Worm (Caenorhabditis elegans): ENCODE measurements around the gene cbp-2.

cbp-2 gene

DNA sequence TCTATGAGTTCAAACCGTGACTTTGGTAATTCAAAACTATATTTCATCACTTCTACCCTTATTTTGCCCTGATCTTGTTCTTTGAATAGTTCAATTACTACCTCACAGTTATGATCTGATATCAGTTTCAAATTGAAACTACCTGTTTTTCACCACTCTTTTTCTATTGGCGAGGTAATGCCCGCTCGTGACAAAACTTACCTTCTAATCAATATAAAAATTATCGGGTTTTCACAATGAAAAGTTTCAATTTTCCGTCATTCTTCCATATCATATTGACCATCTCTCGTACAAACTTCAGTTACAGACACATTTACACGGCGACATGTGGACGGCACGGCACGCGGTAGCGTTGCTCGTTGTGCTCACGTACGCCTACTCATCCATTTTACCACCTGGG lies 9.1 kb downstream of the cbp-2 start, which contains the start of gene dec-7:
Gene dec-7 (plus strand): TSS at position 308 of the 400 bp plus-strand sequence.
- TF ChIP-seq ceh-28 (tag; optimal IDR thresholded peaks at IDR 0.05) = no peak
- peak; percentile 45 for TF ChIP-seq elt-2 (tag; optimal IDR thresholded peaks at IDR 0.05)
- TF ChIP-seq pha-4 (tag; optimal IDR thresholded peaks at IDR 0.05) = peak; percentile 2
- no peak for TF ChIP-seq nhr-28 (tag; optimal IDR thresholded peaks at IDR 0.05)

- TF ChIP-seq mml-1 (tag; optimal IDR thresholded peaks at IDR 0.05) (no peak), nhr-77 (tag; optimal IDR thresholded peaks at IDR 0.05) (no peak), lsy-12 (tag; optimal IDR thresholded peaks at IDR 0.05) (no peak), nhr-76 (tag; optimal IDR thresholded peaks at IDR 0.05) (no peak), elt-2 (tag; optimal IDR thresholded peaks at IDR 0.05) (no peak), unc-62 (GFP tag; optimal IDR thresholded peaks at IDR 0.05) (no peak), nhr-25 (tag; optimal IDR thresholded peaks at IDR 0.05) (no peak), unc-39 (tag; optimal IDR thresholded peaks at IDR 0.05) (no peak), pqm-1 (tag; optimal IDR thresholded peaks at IDR 0.05) (no peak), nhr-237 (tag; optimal IDR thresholded peaks at IDR 0.05) (no peak), R02D3.7 (tag; optimal IDR thresholded peaks at IDR 0.05) (no peak), skn-1 (tag; optimal IDR thresholded peaks at IDR 0.05) (no peak), fos-1 (tag; optimal IDR thresholded peaks at IDR 0.05) (no peak), nhr-28 (tag; optimal IDR thresholded peaks at IDR 0.05) (no peak), daf-12 (tag; optimal IDR thresholded peaks at IDR 0.05) (no peak)
Observed at ce11 chrIII:9941020-9941674, 18.2 kb downstream of the cbp-2 start, which contains the start of the genes K03H1.9 and K03H1.12. Gene K03H1.9, minus strand, starts transcription at chrIII:9941490. Gene K03H1.12, plus strand, starts transcription at chrIII:9941624.

- TF ChIP-seq jun-1 (tag; optimal IDR thresholded peaks at IDR 0.05) (no peak), mdl-1 (tag; optimal IDR thresholded peaks at IDR 0.05) (no peak), nhr-43 (tag; optimal IDR thresholded peaks at IDR 0.05; ENCODE audit: poor library complexity, severe bottlenecking) (no peak), nhr-67 (tag; optimal IDR thresholded peaks at IDR 0.05) (no peak), unc-62 (GFP tag; optimal IDR thresholded peaks at IDR 0.05) (no peak), fkh-10 (GFP tag; optimal IDR thresholded peaks at IDR 0.05) (no peak)
Observed at ce11 chrIII:9944723-9945122, 21.7 kb downstream of the cbp-2 start, which contains the start of gene gln-2. Gene gln-2, minus strand, starts transcription at chrIII:9944823.

- TF ChIP-seq lin-15B (tag; optimal IDR thresholded peaks at IDR 0.05) (peak; percentile 73), eor-1 (tag; optimal IDR thresholded peaks at IDR 0.05) (no peak)
Observed at ce11 chrIII:9946806-9947419, 23.9 kb downstream of the cbp-2 start, which contains the start of gene K03H1.7. Gene K03H1.7, plus strand, starts transcription at chrIII:9947405.

- no peak for TF ChIP-seq unc-62 (GFP tag; optimal IDR thresholded peaks at IDR 0.05)
- no peak for TF ChIP-seq nhr-25 (tag; optimal IDR thresholded peaks at IDR 0.05)
- TF ChIP-seq R02D3.7 (tag; optimal IDR thresholded peaks at IDR 0.05) = no peak
- TF ChIP-seq nfya-1 (tag; optimal IDR thresholded peaks at IDR 0.05; ENCODE audit: insufficient read depth) = peak; percentile 4
- no peak for TF ChIP-seq fkh-10 (GFP tag; optimal IDR thresholded peaks at IDR 0.05)
- TF ChIP-seq ZK546.5 (tag; optimal IDR thresholded peaks at IDR 0.05) = no peak
- no peak for TF ChIP-seq tbx-2 (tag; optimal IDR thresholded peaks at IDR 0.05)
- TF ChIP-seq ceh-9 (tag; optimal IDR thresholded peaks at IDR 0.05) = no peak
- no peak for TF ChIP-seq lin-15B (tag; optimal IDR thresholded peaks at IDR 0.05)
- TF ChIP-seq pha-4 (tag; optimal IDR thresholded peaks at IDR 0.05) = peak; percentile 6
- TF ChIP-seq ceh-28 (tag; optimal IDR thresholded peaks at IDR 0.05) = peak; percentile 42
- no peak for TF ChIP-seq lin-39 (tag; optimal IDR thresholded peaks at IDR 0.05)
- no peak for TF ChIP-seq snpc-4 (tag; optimal IDR thresholded peaks at IDR 0.05)
- TF ChIP-seq nhr-12 (tag; optimal IDR thresholded peaks at IDR 0.05) = no peak
- no peak for TF ChIP-seq nhr-237 (tag; optimal IDR thresholded peaks at IDR 0.05)
- TF ChIP-seq skn-1 (tag; optimal IDR thresholded peaks at IDR 0.05) = no peak
- no peak for TF ChIP-seq sea-2 (GFP tag; optimal IDR thresholded peaks at IDR 0.05)
- no peak for TF ChIP-seq zag-1 (tag; optimal IDR thresholded peaks at IDR 0.05)
- no peak for TF ChIP-seq jun-1 (tag; optimal IDR thresholded peaks at IDR 0.05)
- no peak for TF ChIP-seq fos-1 (tag; optimal IDR thresholded peaks at IDR 0.05)
- TF ChIP-seq mdl-1 (tag; optimal IDR thresholded peaks at IDR 0.05) = no peak
- no peak for TF ChIP-seq daf-12 (tag; optimal IDR thresholded peaks at IDR 0.05)
- no peak for TF ChIP-seq mml-1 (tag; optimal IDR thresholded peaks at IDR 0.05)
Observed at ce11 chrIII:9950244-9950643, 27.3 kb downstream of the cbp-2 start, which contains the start of gene K03H1.13. Gene K03H1.13, minus strand, starts transcription at chrIII:9950344.

Measured in whole organism, L3 larva.